Worm (Caenorhabditis elegans): ENCODE measurements around the gene F53A3.1.

The F53A3.1 gene

ce11 chrIII:1951388-1951787 is 8.0 kb upstream of the F53A3.1 start, which contains the start of gene F53A3.7:
TSS of gene F53A3.7 (plus strand) at chrIII:1951526.
- TF ChIP-seq ztf-3 (GFP tag; optimal IDR thresholded peaks at IDR 0.05): peak; percentile 38
- 0 out of 2 replicates have a peak, but pooled peaks have one; percentile 40 for TF ChIP-seq pbrm-1 (GFP tag; IDR thresholded peaks at IDR 0.05)
- TF ChIP-seq B0261.1 (tag; optimal IDR thresholded peaks at IDR 0.05): no peak
- no peak for TF ChIP-seq tbx-9 (tag; optimal IDR thresholded peaks at IDR 0.05; ENCODE audit: borderline replicate concordance)
- TF ChIP-seq hsf-1 (GFP tag; IDR thresholded peaks at IDR 0.05): peak; percentile 70; the same call in 1 of the 2 replicates
- TF ChIP-seq T26A5.8 (tag; optimal IDR thresholded peaks at IDR 0.05): peak; percentile 4
- TF ChIP-seq hrde-1 (tag; optimal IDR thresholded peaks at IDR 0.05; ENCODE audit: borderline replicate concordance): peak; percentile 91
- TF ChIP-seq nhr-120 (GFP tag; IDR thresholded peaks at IDR 0.05): no peak
- peak; percentile 17 for TF ChIP-seq tbp1 (GFP tag; optimal IDR thresholded peaks at IDR 0.05)
- TF ChIP-seq egrh-3 (GFP tag; IDR thresholded peaks at IDR 0.05): no peak
- no peak for TF ChIP-seq aptf-3 (GFP tag; IDR thresholded peaks at IDR 0.05)
- TF ChIP-seq bed-1 (GFP tag; IDR thresholded peaks at IDR 0.05): no peak
- TF ChIP-seq attf-3 (GFP tag; conservative IDR thresholded peaks at IDR 0.05): no peak
- TF ChIP-seq C06A6.2 (GFP tag; conservative IDR thresholded peaks at IDR 0.05): no peak
- peak; percentile 10 for TF ChIP-seq ceh-79 (tag; optimal IDR thresholded peaks at IDR 0.05)
- peak; percentile 30; the same call in 1 of the 2 replicates for TF ChIP-seq ceh-100 (GFP tag; IDR thresholded peaks at IDR 0.05)
- no peak for TF ChIP-seq ztf-18 (tag; optimal IDR thresholded peaks at IDR 0.05)
- TF ChIP-seq cebp-2 (GFP tag; IDR thresholded peaks at IDR 0.05): no peak
- 0 out of 2 replicates have a peak, but pooled peaks have one; percentile 20 for TF ChIP-seq egl-18 (GFP tag; IDR thresholded peaks at IDR 0.05)
- peak; percentile 0 for TF ChIP-seq tlf-1 (GFP tag; optimal IDR thresholded peaks at IDR 0.05)
- no peak for TF ChIP-seq mel-28 (tag; optimal IDR thresholded peaks at IDR 0.05; ENCODE audit: borderline replicate concordance)
- TF ChIP-seq ztf-28 (GFP tag; IDR thresholded peaks at IDR 0.05): no peak
- TF ChIP-seq hmg-1.2 (GFP tag; IDR thresholded peaks at IDR 0.05): 0 out of 2 replicates have a peak, but pooled peaks have one; percentile 11
- TF ChIP-seq sptf-2 (GFP tag; optimal IDR thresholded peaks at IDR 0.05): no peak
- no peak for TF ChIP-seq ets-4 (GFP tag; optimal IDR thresholded peaks at IDR 0.05)
- TF ChIP-seq ekl-4 (GFP tag; IDR thresholded peaks at IDR 0.05): peak; percentile 74
- TF ChIP-seq madf-3 (GFP tag; IDR thresholded peaks at IDR 0.05): peak; percentile 75
- TF ChIP-seq madf-10 (tag; optimal IDR thresholded peaks at IDR 0.05): no peak
- no peak for TF ChIP-seq attf-6 (GFP tag; IDR thresholded peaks at IDR 0.05)
- no peak for TF ChIP-seq F55B11.4 (tag; optimal IDR thresholded peaks at IDR 0.05; ENCODE audit: borderline replicate concordance, insufficient read depth)
- TF ChIP-seq Y53G8AR.9 (GFP tag; conservative IDR thresholded peaks at IDR 0.05): peak; percentile 69; the same call in 1 of the 2 replicates
- TF ChIP-seq lin-54 (GFP tag; optimal IDR thresholded peaks at IDR 0.05): peak; percentile 43
- peak; percentile 65; the same call in 1 of the 2 replicates for TF ChIP-seq F39B2.1 (GFP tag; IDR thresholded peaks at IDR 0.05)
- TF ChIP-seq snpc-4 (GFP tag; optimal IDR thresholded peaks at IDR 0.05): no peak
- TF ChIP-seq snpc-4 (tag; optimal IDR thresholded peaks at IDR 0.05): peak in 1 of 4 experiments; percentile 37
- TF ChIP-seq lsl-1 (GFP tag; optimal IDR thresholded peaks at IDR 0.05): peak; percentile 9
- TF ChIP-seq ceh-91 (GFP tag; IDR thresholded peaks at IDR 0.05): no peak
- peak; percentile 41 for TF ChIP-seq unc-130 (GFP tag; optimal IDR thresholded peaks at IDR 0.05)
- peak; percentile 57 for TF ChIP-seq him-1 (tag; optimal IDR thresholded peaks at IDR 0.05)
- no peak for TF ChIP-seq dpff-1 (tag; optimal IDR thresholded peaks at IDR 0.05)
- no peak for TF ChIP-seq F23B12.7 (tag; optimal IDR thresholded peaks at IDR 0.05; ENCODE audit: insufficient read depth)
- no peak for TF ChIP-seq cebp-1 (GFP tag; IDR thresholded peaks at IDR 0.05)
- no peak for TF ChIP-seq cebp-1 (tag; optimal IDR thresholded peaks at IDR 0.05)
- no peak for TF ChIP-seq chd-7 (tag; optimal IDR thresholded peaks at IDR 0.05)
- no peak for TF ChIP-seq ztf-25 (GFP tag; IDR thresholded peaks at IDR 0.05)
- TF ChIP-seq F37B4.10 (GFP tag; IDR thresholded peaks at IDR 0.05): no peak
- TF ChIP-seq mcd-1 (GFP tag; IDR thresholded peaks at IDR 0.05): peak; percentile 70
- no peak for TF ChIP-seq dox-1 (GFP tag; IDR thresholded peaks at IDR 0.05)
- peak; percentile 72 for TF ChIP-seq snpc-3.4 (tag; optimal IDR thresholded peaks at IDR 0.05)
